Worm (Caenorhabditis elegans): ENCODE data around the gene wago-10.

Gene wago-10

DNA sequence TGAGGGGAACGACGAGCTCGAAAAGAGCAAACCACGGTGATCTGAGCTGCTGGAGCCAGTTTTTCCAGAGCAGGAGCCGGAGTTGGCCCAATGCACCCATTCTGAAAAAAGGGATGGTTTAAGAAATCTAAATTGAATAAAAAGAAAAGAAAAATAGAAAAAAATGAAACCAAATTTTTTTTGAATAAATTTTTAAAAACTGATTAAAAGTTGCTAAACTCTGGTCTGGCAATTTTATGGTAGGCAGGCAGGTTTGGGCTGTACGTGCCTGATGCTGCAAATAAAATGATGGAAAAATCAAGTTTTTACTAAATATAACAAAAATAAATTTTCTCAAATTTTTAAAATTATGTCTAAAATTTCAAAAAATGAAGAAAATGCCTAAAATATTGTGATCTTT is 12.6 kb upstream of the wago-10 start, which contains the start of gene abt-4:
abt-4 (minus strand) TSS at position 101 of the 400 bp plus-strand sequence.
- TF ChIP-seq T22C8.4 (GFP tag; IDR thresholded peaks at IDR 0.05) (no peak), ref-1 (GFP tag; conservative IDR thresholded peaks at IDR 0.05) (no peak), tab-1 (GFP tag; IDR thresholded peaks at IDR 0.05) (no peak), ztf-29 (GFP tag; IDR thresholded peaks at IDR 0.05) (no peak), klf-2 (GFP tag; conservative IDR thresholded peaks at IDR 0.05) (no peak), ztf-23 (GFP tag; IDR thresholded peaks at IDR 0.05) (no peak), flt-1 (GFP tag; IDR thresholded peaks at IDR 0.05) (no peak), med-1 (GFP tag; optimal IDR thresholded peaks at IDR 0.05; ENCODE audit: insufficient read depth) (no peak), cog-1 (tag; optimal IDR thresholded peaks at IDR 0.05) (no peak)

DNA sequence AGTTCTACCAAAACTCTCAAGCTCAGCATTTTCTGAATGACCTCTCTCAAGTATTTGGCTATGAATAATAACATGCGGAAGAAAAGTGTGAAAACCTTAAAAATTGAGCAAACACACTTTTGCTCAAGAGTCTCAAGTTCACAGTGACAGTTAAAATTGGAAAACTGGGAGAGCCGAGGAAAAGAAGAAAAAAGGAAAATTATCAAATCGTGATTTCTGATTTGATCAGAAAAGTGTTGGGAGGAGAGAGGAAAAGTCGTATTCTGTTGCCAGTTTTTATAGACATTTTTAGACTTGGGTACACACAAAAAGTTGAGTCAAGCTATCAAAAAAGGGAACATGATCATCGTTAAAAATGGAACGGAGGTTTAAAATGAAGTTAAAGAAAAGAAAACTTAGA is 12.0 kb upstream of the wago-10 start:
- TF ChIP-seq ztf-23 (GFP tag; IDR thresholded peaks at IDR 0.05), result no peak
- no peak for TF ChIP-seq ztf-29 (GFP tag; IDR thresholded peaks at IDR 0.05)
- TF ChIP-seq klf-2 (GFP tag; conservative IDR thresholded peaks at IDR 0.05), result no peak
- TF ChIP-seq tab-1 (GFP tag; IDR thresholded peaks at IDR 0.05), result no peak
- TF ChIP-seq cog-1 (tag; optimal IDR thresholded peaks at IDR 0.05), result no peak
- no peak for TF ChIP-seq med-1 (GFP tag; optimal IDR thresholded peaks at IDR 0.05; ENCODE audit: insufficient read depth)
- no peak for TF ChIP-seq flt-1 (GFP tag; IDR thresholded peaks at IDR 0.05)
- TF ChIP-seq T22C8.4 (GFP tag; IDR thresholded peaks at IDR 0.05), result no peak
- no peak for TF ChIP-seq ref-1 (GFP tag; conservative IDR thresholded peaks at IDR 0.05)

DNA sequence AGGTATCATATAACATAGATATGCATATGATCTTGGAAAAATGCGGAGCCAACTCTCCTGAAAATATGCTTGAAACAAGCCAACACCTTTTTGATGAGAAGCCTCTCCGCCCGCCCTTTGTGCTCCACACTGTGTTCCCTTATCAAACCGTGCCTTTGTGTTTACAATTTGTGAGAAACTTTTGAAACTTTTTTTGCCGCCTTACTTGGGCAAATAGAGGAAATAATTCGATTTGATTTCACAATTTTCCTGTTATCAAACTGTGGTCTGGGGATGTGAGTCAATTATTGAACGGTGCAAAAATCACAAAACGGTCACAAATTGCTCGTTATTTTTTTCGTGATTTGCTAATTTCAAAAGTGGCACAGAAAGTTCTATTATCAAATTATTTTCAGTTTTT is 10.6 kb upstream of the wago-10 start:
- TF ChIP-seq ztf-23 (GFP tag; IDR thresholded peaks at IDR 0.05) (no peak), ref-1 (GFP tag; conservative IDR thresholded peaks at IDR 0.05) (no peak), klf-2 (GFP tag; conservative IDR thresholded peaks at IDR 0.05) (no peak), tab-1 (GFP tag; IDR thresholded peaks at IDR 0.05) (no peak), med-1 (GFP tag; optimal IDR thresholded peaks at IDR 0.05; ENCODE audit: insufficient read depth) (no peak), T22C8.4 (GFP tag; IDR thresholded peaks at IDR 0.05) (no peak), ztf-29 (GFP tag; IDR thresholded peaks at IDR 0.05) (no peak), flt-1 (GFP tag; IDR thresholded peaks at IDR 0.05) (no peak), cog-1 (tag; optimal IDR thresholded peaks at IDR 0.05) (no peak)

DNA sequence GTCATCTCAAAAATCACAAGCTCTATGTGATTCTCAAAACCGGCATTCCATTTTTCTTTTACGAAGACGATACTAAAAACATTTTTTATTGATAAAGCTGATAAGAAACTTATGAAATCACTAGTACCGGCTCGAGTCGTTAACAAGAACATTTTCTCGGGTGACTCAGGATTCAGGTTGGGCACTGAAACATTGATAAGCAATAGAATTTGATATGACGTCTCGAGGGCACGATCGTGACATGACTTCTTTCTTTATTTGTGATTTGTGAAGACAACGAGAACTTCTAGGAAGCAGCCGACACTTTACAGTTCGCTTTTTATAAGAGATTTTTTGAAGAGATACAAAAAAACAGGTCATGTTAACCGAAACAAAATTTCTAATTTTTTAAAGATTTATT is 9.5 kb upstream of the wago-10 start:
- no peak for TF ChIP-seq cog-1 (tag; optimal IDR thresholded peaks at IDR 0.05)
- no peak for TF ChIP-seq ref-1 (GFP tag; conservative IDR thresholded peaks at IDR 0.05)
- TF ChIP-seq flt-1 (GFP tag; IDR thresholded peaks at IDR 0.05), result no peak
- TF ChIP-seq med-1 (GFP tag; optimal IDR thresholded peaks at IDR 0.05; ENCODE audit: insufficient read depth), result no peak
- no peak for TF ChIP-seq tab-1 (GFP tag; IDR thresholded peaks at IDR 0.05)
- no peak for TF ChIP-seq T22C8.4 (GFP tag; IDR thresholded peaks at IDR 0.05)

DNA sequence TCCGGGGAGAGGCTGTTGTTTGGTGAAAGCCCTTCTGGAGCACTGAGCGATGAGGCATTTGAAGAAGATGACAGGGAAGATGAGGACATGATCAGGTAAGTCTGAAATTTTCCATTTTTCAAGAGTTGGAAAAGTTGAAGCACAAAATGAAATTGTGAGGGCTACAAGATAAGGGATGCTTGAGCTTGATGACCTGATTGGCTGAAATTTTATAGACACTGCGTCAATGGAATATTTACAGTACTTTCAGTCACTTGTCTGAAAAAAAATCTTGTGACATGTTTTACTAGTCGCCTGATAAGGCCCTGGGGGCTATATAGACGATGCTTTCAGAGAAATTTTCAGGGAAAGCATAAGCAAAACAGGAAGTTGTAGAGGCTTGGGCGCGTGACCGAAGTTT is 6.9 kb upstream of the wago-10 start, which contains the start of gene dmd-8:
dmd-8 (minus strand) TSS at position 101 of the 400 bp plus-strand sequence.
- TF ChIP-seq ztf-29 (GFP tag; IDR thresholded peaks at IDR 0.05), result no peak
- TF ChIP-seq klf-2 (GFP tag; conservative IDR thresholded peaks at IDR 0.05), result no peak
- no peak for TF ChIP-seq T22C8.4 (GFP tag; IDR thresholded peaks at IDR 0.05)
- TF ChIP-seq flt-1 (GFP tag; IDR thresholded peaks at IDR 0.05), result no peak
- no peak for TF ChIP-seq tab-1 (GFP tag; IDR thresholded peaks at IDR 0.05)
- TF ChIP-seq cog-1 (tag; optimal IDR thresholded peaks at IDR 0.05), result no peak
- no peak for TF ChIP-seq ztf-23 (GFP tag; IDR thresholded peaks at IDR 0.05)
- no peak for TF ChIP-seq med-1 (GFP tag; optimal IDR thresholded peaks at IDR 0.05; ENCODE audit: insufficient read depth)

DNA sequence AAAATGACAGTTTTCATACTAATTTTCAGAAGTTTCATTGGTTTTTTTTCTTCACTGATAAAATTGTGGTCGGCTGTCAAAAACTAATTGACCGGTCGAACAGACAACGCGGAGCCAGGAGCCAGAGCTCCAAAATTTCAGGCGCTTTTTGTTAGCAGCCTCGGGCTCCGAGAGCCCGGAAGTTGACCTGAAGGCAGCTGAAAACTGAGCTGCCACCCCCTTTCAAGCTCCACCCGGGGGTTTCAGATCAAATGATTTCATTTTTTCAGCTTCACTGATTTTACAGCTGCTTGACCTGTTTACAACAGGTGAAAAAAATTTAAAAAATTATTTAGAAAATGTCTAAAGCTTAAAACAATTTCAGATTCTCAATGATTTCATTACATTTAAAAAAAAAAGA is 882 bp upstream of the wago-10 start:
- no peak for TF ChIP-seq cog-1 (tag; optimal IDR thresholded peaks at IDR 0.05)
- no peak for TF ChIP-seq T22C8.4 (GFP tag; IDR thresholded peaks at IDR 0.05)
- TF ChIP-seq tab-1 (GFP tag; IDR thresholded peaks at IDR 0.05), result no peak
- no peak for TF ChIP-seq ztf-29 (GFP tag; IDR thresholded peaks at IDR 0.05)
- TF ChIP-seq ztf-23 (GFP tag; IDR thresholded peaks at IDR 0.05), result no peak
- no peak for TF ChIP-seq klf-2 (GFP tag; conservative IDR thresholded peaks at IDR 0.05)
- TF ChIP-seq flt-1 (GFP tag; IDR thresholded peaks at IDR 0.05), result no peak
- no peak for TF ChIP-seq ref-1 (GFP tag; conservative IDR thresholded peaks at IDR 0.05)
- TF ChIP-seq med-1 (GFP tag; optimal IDR thresholded peaks at IDR 0.05; ENCODE audit: insufficient read depth), result no peak

DNA sequence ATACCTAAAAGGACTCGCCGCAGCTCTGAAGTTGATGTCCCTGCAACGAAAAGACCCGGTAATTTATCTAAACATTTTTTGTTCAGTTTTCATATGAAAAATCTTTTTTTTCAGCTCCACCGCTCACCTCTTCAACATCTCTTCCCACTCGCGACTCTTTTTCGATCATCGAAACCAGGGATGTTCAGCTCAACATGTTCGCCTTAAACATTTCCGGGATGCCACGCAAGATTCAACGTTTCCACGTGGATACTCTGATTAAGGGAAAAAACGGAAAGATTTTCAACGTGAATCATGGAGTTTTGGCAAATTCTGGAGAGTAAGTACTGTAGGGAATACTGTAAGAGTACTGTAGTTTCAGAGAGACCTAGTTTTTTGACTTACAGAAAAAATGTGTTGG is 318 bp downstream of the wago-10 start:
- no peak for TF ChIP-seq ref-1 (GFP tag; conservative IDR thresholded peaks at IDR 0.05)

DNA sequence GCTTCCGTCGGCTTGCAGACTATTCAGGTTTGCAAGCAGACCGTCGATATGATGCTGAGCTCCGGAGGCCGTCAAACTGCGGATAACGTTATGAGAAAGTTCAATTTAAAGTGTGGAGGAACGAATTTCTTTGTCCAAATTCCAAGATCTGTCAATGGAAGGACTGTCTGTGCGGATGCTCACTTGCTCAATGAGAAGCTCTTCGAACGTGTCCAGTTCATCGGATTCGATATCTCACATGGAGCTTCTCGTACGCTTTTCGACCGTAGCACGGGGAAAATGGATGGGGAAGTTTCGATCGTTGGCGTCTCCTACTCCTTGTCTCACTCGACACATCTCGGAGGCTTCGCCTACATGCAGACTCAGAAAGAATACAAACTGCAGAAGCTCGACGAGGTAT is 2.8 kb downstream of the wago-10 start:
- TF ChIP-seq ztf-23 (GFP tag; IDR thresholded peaks at IDR 0.05), result no peak
- no peak for TF ChIP-seq klf-2 (GFP tag; conservative IDR thresholded peaks at IDR 0.05)
- TF ChIP-seq cog-1 (tag; optimal IDR thresholded peaks at IDR 0.05), result no peak
- TF ChIP-seq T22C8.4 (GFP tag; IDR thresholded peaks at IDR 0.05), result no peak
- TF ChIP-seq med-1 (GFP tag; optimal IDR thresholded peaks at IDR 0.05; ENCODE audit: insufficient read depth), result no peak

DNA sequence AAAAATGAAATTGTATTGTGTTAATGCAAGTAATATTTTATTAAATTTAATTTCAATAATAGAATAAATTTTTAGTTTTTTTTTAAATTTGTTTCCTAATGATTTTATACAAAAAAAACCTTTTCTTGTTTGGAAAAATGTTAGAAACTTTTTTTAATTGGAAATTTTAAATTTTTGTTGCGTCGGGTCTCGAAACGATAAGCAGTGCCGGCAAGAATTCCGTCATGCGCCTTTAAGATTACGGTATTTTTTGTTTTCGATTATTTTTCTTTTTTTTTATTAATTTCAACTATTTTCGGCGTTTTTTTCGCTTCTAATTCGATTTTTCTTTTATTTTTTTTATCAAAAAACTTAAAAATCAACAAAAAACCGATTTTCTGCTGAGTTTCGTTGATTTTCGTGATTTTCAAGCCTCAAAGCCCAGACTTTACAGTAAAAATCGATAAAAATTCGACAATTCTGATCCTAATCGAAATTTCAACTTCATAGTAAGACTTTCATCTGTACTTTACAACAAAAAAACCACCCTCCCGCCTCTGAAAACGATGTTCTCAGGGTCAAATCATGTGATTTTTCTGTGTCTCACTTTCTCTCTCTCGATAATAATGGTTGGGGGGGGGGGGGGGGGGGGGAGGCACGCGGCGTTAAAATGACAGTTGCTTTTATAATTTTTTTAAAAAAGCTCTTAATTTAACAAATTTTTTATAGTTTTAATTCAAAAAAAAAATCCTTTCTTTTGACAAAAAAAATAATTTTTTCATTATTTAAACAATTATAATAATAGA is 4.5 kb downstream of the wago-10 start:
- no peak for TF ChIP-seq ztf-29 (GFP tag; IDR thresholded peaks at IDR 0.05)

DNA sequence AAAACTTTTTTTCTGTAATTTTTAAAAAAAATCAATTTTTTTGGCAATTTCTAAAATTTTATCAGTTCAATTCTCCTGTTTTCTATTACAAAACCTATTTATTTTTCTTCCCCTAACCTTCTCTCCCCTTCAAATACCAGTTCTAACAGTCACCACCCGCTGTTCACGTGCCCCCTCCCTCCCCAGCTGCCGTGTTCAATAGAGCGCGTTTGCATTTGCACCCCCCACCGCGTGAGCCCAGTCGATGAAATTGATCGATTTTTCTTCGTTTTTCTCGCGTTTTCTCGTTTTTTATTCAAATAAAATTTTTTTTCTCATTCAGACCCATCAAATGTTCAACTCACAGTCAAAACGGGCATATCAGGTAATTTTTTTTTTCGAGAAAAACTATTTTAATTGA is 5.8 kb downstream of the wago-10 start, which contains the start of gene atg-9:
atg-9 (plus strand) TSS at position 332 of the 400 bp plus-strand sequence.
- 0 out of 2 replicates have a peak, but pooled peaks have one; percentile 54 for TF ChIP-seq flt-1 (GFP tag; IDR thresholded peaks at IDR 0.05)
- no peak for TF ChIP-seq ztf-23 (GFP tag; IDR thresholded peaks at IDR 0.05)
- TF ChIP-seq T22C8.4 (GFP tag; IDR thresholded peaks at IDR 0.05), result peak; percentile 58; the same call in 1 of the 2 replicates
